Fruit fly (Drosophila melanogaster): ENCODE data around the gene tal-3A.
A peak's percentile ranks its signal among the peaks of the same experiment; 100 is the strongest.

The tal-3A gene

dm6 chr3R:13817480-13818305 is 4.8 kb downstream of the tal-3A start (continued):
- TF ChIP-seq CG1603 (tag; optimal IDR thresholded peaks at IDR 0.05) (peak; percentile 76), CG6791 (GFP tag; IDR thresholded peaks at IDR 0.05; ENCODE audit: partially characterized antibody) (no peak), Nf-YC (tag; optimal IDR thresholded peaks at IDR 0.05) (peak; percentile 6), sim (GFP tag; IDR thresholded peaks at IDR 0.05) (no peak; the same call in 1 of the 2 replicates), ci (GFP tag; IDR thresholded peaks at IDR 0.05) (peak; percentile 62), CG2199 (GFP tag; IDR thresholded peaks at IDR 0.05) (no peak), HLH4C (GFP tag; IDR thresholded peaks at IDR 0.05; ENCODE audit: partially characterized antibody) (no peak), chm (GFP tag; IDR thresholded peaks at IDR 0.05) (peak; percentile 58; the same call in 1 of the 2 replicates), Bgb (GFP tag; IDR thresholded peaks at IDR 0.05; ENCODE audit: partially characterized antibody) (no peak), CG34422 (GFP tag; IDR thresholded peaks at IDR 0.05) (no peak), CG10209 (GFP tag; optimal IDR thresholded peaks at IDR 0.05) (peak; percentile 67), sens-2 (GFP tag; IDR thresholded peaks at IDR 0.05) (0 out of 2 replicates have a peak, but pooled peaks have one; percentile 4), CG2889 (GFP tag; IDR thresholded peaks at IDR 0.05) (no peak), Hr3 (GFP tag; optimal IDR thresholded peaks at IDR 0.05) (peak; percentile 47), CG17802 (tag; optimal IDR thresholded peaks at IDR 0.05) (peak; percentile 16), CG15073 (GFP tag; optimal IDR thresholded peaks at IDR 0.05) (no peak), Blimp-1 (GFP tag; optimal IDR thresholded peaks at IDR 0.05) (peak; percentile 99), Hand (GFP tag; optimal IDR thresholded peaks at IDR 0.05) (no peak), Xrp1 (GFP tag; IDR thresholded peaks at IDR 0.05) (peak; percentile 73), CG7556 (GFP tag; optimal IDR thresholded peaks at IDR 0.05) (peak; percentile 73), CG8290 (GFP tag; optimal IDR thresholded peaks at IDR 0.05) (no peak), CG8290 (tag; optimal IDR thresholded peaks at IDR 0.05) (no peak), CG31388 (GFP tag; optimal IDR thresholded peaks at IDR 0.05) (no peak), CG16779 (GFP tag; IDR thresholded peaks at IDR 0.05) (no peak), wor (GFP tag; IDR thresholded peaks at IDR 0.05) (peak; percentile 81), lilli (GFP tag; optimal IDR thresholded peaks at IDR 0.05) (no peak), CG8924 (tag; optimal IDR thresholded peaks at IDR 0.05) (peak; percentile 75), tx (GFP tag; optimal IDR thresholded peaks at IDR 0.05) (no peak), CG12391 (tag; optimal IDR thresholded peaks at IDR 0.05) (peak; percentile 70), Fer3 (tag; optimal IDR thresholded peaks at IDR 0.05) (peak; percentile 5), kay (GFP tag; optimal IDR thresholded peaks at IDR 0.05) (peak; percentile 50), sd (tag; optimal IDR thresholded peaks at IDR 0.05) (no peak), BEAF-32 (GFP tag; optimal IDR thresholded peaks at IDR 0.05) (no peak), CG10462 (GFP tag; optimal IDR thresholded peaks at IDR 0.05) (peak; percentile 14), CG11247 (GFP tag; IDR thresholded peaks at IDR 0.05) (no peak), CG9437 (GFP tag; optimal IDR thresholded peaks at IDR 0.05) (peak; percentile 66), CG8359 (GFP tag; optimal IDR thresholded peaks at IDR 0.05; ENCODE audit: borderline replicate concordance) (no peak), Atf6 (GFP tag; IDR thresholded peaks at IDR 0.05) (no peak), z (GFP tag; IDR thresholded peaks at IDR 0.05) (no peak), CG17568 (GFP tag; optimal IDR thresholded peaks at IDR 0.05) (no peak), CG3995 (GFP tag; optimal IDR thresholded peaks at IDR 0.05) (peak; percentile 0), jigr1 (GFP tag; IDR thresholded peaks at IDR 0.05) (no peak), Hmx (GFP tag; optimal IDR thresholded peaks at IDR 0.05) (no peak), pita (GFP tag; optimal IDR thresholded peaks at IDR 0.05) (no peak), CG15011 (GFP tag; optimal IDR thresholded peaks at IDR 0.05) (peak; percentile 14), CG14667 (GFP tag; IDR thresholded peaks at IDR 0.05) (peak; percentile 42; the same call in 1 of the 2 replicates), CG32772 (GFP tag; IDR thresholded peaks at IDR 0.05) (peak; percentile 59), sr (GFP tag; IDR thresholded peaks at IDR 0.05) (no peak), ham (GFP tag; IDR thresholded peaks at IDR 0.05) (no peak), Nf-YB (GFP tag; optimal IDR thresholded peaks at IDR 0.05) (peak; percentile 30)

Data from whole organism, embryonic.